Worm (Caenorhabditis elegans): ENCODE results near the gene sra-34.

Gene sra-34

ce11 chrII:4543568-4543967 lies at the start of gene sra-34:
TSS of gene sra-34 (minus strand) at chrII:4543668.
- no peak for TF ChIP-seq ham-2 (GFP tag; optimal IDR thresholded peaks at IDR 0.05)
- no peak for TF ChIP-seq mls-2 (tag; optimal IDR thresholded peaks at IDR 0.05)
- no peak for TF ChIP-seq pha-4 (tag; optimal IDR thresholded peaks at IDR 0.05)
- TF ChIP-seq zip-8 (tag; optimal IDR thresholded peaks at IDR 0.05) = no peak
- TF ChIP-seq cnd-1 (tag; optimal IDR thresholded peaks at IDR 0.05) = no peak
- TF ChIP-seq flh-1 (GFP tag; optimal IDR thresholded peaks at IDR 0.05) = no peak
- no peak for TF ChIP-seq elt-3 (tag; optimal IDR thresholded peaks at IDR 0.05)
- no peak for TF ChIP-seq ceh-83 (GFP tag; optimal IDR thresholded peaks at IDR 0.05)
- TF ChIP-seq lsy-2 (tag; optimal IDR thresholded peaks at IDR 0.05) = no peak
- no peak for TF ChIP-seq nhr-28 (tag; optimal IDR thresholded peaks at IDR 0.05)
- TF ChIP-seq unc-39 (tag; optimal IDR thresholded peaks at IDR 0.05) = no peak
- TF ChIP-seq ces-1 (GFP tag; optimal IDR thresholded peaks at IDR 0.05) = no peak
- TF ChIP-seq mab-5 (tag; optimal IDR thresholded peaks at IDR 0.05) = no peak
- no peak for TF ChIP-seq sem-2 (GFP tag; optimal IDR thresholded peaks at IDR 0.05)
- TF ChIP-seq elt-1 (tag; optimal IDR thresholded peaks at IDR 0.05; ENCODE audit: borderline replicate concordance, insufficient read depth) = no peak
- no peak for TF ChIP-seq hlh-1 (tag; optimal IDR thresholded peaks at IDR 0.05)
- TF ChIP-seq unc-62 (GFP tag; optimal IDR thresholded peaks at IDR 0.05) = no peak
- TF ChIP-seq nhr-2 (tag; optimal IDR thresholded peaks at IDR 0.05) = no peak
- TF ChIP-seq lin-32 (GFP tag; optimal IDR thresholded peaks at IDR 0.05) = no peak
- no peak for TF ChIP-seq blmp-1 (tag; optimal IDR thresholded peaks at IDR 0.05)

ce11 chrII:4590660-4591059 lies 47.2 kb upstream of the sra-34 start:
- TF ChIP-seq sptf-1 (tag; optimal IDR thresholded peaks at IDR 0.05) (no peak), mep-1 (tag; optimal IDR thresholded peaks at IDR 0.05) (no peak), unc-120 (tag; optimal IDR thresholded peaks at IDR 0.05; ENCODE audit: poor library complexity, severe bottlenecking) (no peak), pha-4 (tag; optimal IDR thresholded peaks at IDR 0.05) (no peak), nhr-2 (tag; optimal IDR thresholded peaks at IDR 0.05) (no peak), lin-13 (tag; optimal IDR thresholded peaks at IDR 0.05) (no peak), unc-62 (GFP tag; optimal IDR thresholded peaks at IDR 0.05) (no peak), nhr-12 (tag; optimal IDR thresholded peaks at IDR 0.05) (no peak), lsy-2 (tag; optimal IDR thresholded peaks at IDR 0.05) (no peak), ceh-83 (GFP tag; optimal IDR thresholded peaks at IDR 0.05) (no peak), nhr-28 (tag; optimal IDR thresholded peaks at IDR 0.05) (no peak), ham-2 (GFP tag; optimal IDR thresholded peaks at IDR 0.05) (no peak), zip-8 (tag; optimal IDR thresholded peaks at IDR 0.05) (no peak), ceh-39 (tag; optimal IDR thresholded peaks at IDR 0.05) (no peak), ceh-43 (GFP tag; optimal IDR thresholded peaks at IDR 0.05) (no peak), tbx-8 (GFP tag; optimal IDR thresholded peaks at IDR 0.05) (no peak)

- no peak for TF ChIP-seq ceh-83 (GFP tag; optimal IDR thresholded peaks at IDR 0.05)
- TF ChIP-seq mls-2 (tag; optimal IDR thresholded peaks at IDR 0.05) = no peak
- TF ChIP-seq lsy-2 (tag; optimal IDR thresholded peaks at IDR 0.05) = no peak
- no peak for TF ChIP-seq unc-120 (tag; optimal IDR thresholded peaks at IDR 0.05; ENCODE audit: poor library complexity, severe bottlenecking)
- no peak for TF ChIP-seq unc-62 (GFP tag; optimal IDR thresholded peaks at IDR 0.05)
- no peak for TF ChIP-seq pha-4 (tag; optimal IDR thresholded peaks at IDR 0.05)
- no peak for TF ChIP-seq nhr-12 (tag; optimal IDR thresholded peaks at IDR 0.05)
- TF ChIP-seq ceh-43 (GFP tag; optimal IDR thresholded peaks at IDR 0.05) = no peak
- TF ChIP-seq mab-5 (tag; optimal IDR thresholded peaks at IDR 0.05) = no peak
- no peak for TF ChIP-seq ces-1 (GFP tag; optimal IDR thresholded peaks at IDR 0.05)
- no peak for TF ChIP-seq nhr-28 (tag; optimal IDR thresholded peaks at IDR 0.05)
- TF ChIP-seq bed-3 (GFP tag; optimal IDR thresholded peaks at IDR 0.05) = no peak
- no peak for TF ChIP-seq nhr-2 (tag; optimal IDR thresholded peaks at IDR 0.05)
- no peak for TF ChIP-seq sptf-1 (tag; optimal IDR thresholded peaks at IDR 0.05)
- TF ChIP-seq ham-2 (GFP tag; optimal IDR thresholded peaks at IDR 0.05) = no peak
- TF ChIP-seq elt-1 (tag; optimal IDR thresholded peaks at IDR 0.05; ENCODE audit: borderline replicate concordance, insufficient read depth) = no peak
- no peak for TF ChIP-seq zip-8 (tag; optimal IDR thresholded peaks at IDR 0.05)
These were observed 46.6 kb upstream of the sra-34 start for ce11 chrII:4590086-4590485.

ce11 chrII:4585327-4585726 lies 41.9 kb upstream of the sra-34 start:
- TF ChIP-seq ces-1 (GFP tag; optimal IDR thresholded peaks at IDR 0.05) (peak; percentile 48), elt-1 (tag; optimal IDR thresholded peaks at IDR 0.05; ENCODE audit: borderline replicate concordance, insufficient read depth) (no peak), snpc-4 (tag; optimal IDR thresholded peaks at IDR 0.05) (no peak), sptf-1 (tag; optimal IDR thresholded peaks at IDR 0.05) (peak; percentile 13), sem-2 (GFP tag; optimal IDR thresholded peaks at IDR 0.05) (peak; percentile 3), ztf-11 (tag; optimal IDR thresholded peaks at IDR 0.05) (peak; percentile 59), unc-120 (tag; optimal IDR thresholded peaks at IDR 0.05; ENCODE audit: poor library complexity, severe bottlenecking) (no peak), ham-2 (GFP tag; optimal IDR thresholded peaks at IDR 0.05) (peak; percentile 38), cnd-1 (tag; optimal IDR thresholded peaks at IDR 0.05) (peak; percentile 5), ceh-39 (tag; optimal IDR thresholded peaks at IDR 0.05) (no peak), nhr-2 (tag; optimal IDR thresholded peaks at IDR 0.05) (peak; percentile 49), mep-1 (tag; optimal IDR thresholded peaks at IDR 0.05) (no peak), lin-32 (GFP tag; optimal IDR thresholded peaks at IDR 0.05) (peak; percentile 97)
